Worm (Caenorhabditis elegans) whole organism, early embryonic: ENCODE results near the gene nhr-185.

Experiments used
- B0310.2 ChIP-seq: sonication (generic microtip); optimal IDR thresholded peaks from 2 replicates; lab custom pipeline; 2016; ENCODE audit warnings: mild to moderate bottlenecking, missing genetic modification characterization, missing compliant biosample characterization
- F13C5.2 ChIP-seq: sonication (generic microtip); optimal IDR thresholded peaks from 2 replicates; lab custom pipeline; 2017; ENCODE audit warnings: mild to moderate bottlenecking, missing genetic modification characterization, inconsistent platforms, missing compliant biosample characterization
- aly-1 ChIP-seq: sonication (generic microtip); optimal IDR thresholded peaks from 2 replicates; lab custom pipeline; 2016; ENCODE audit warnings: missing genetic modification characterization, missing compliant biosample characterization
- ama-1 ChIP-seq: fragments of 150-350 bp; optimal IDR thresholded peaks from 2 replicates; lab custom pipeline; 2014
- ceh-13 ChIP-seq: fragments of 200-800 bp; sonication (Bioruptor generic); optimal IDR thresholded peaks from 2 replicates; lab custom pipeline; 2018; ENCODE audit warnings: mild to moderate bottlenecking, missing genetic modification characterization, missing compliant biosample characterization
- ceh-36 ChIP-seq: sonication (generic microtip); optimal IDR thresholded peaks from 2 replicates; lab custom pipeline; 2016; ENCODE audit warnings: missing genetic modification characterization, inconsistent platforms, missing compliant biosample characterization
- ets-7 ChIP-seq: sonication (generic microtip); optimal IDR thresholded peaks from 2 replicates; lab custom pipeline; 2016; ENCODE audit warnings: missing genotype, missing genetic modification characterization, missing compliant biosample characterization
- flt-1 ChIP-seq: fragments of 200-800 bp; sonication (Bioruptor generic); IDR thresholded peaks from 2 replicates; pipeline ENCODE4 v1.3.6; 2022; ENCODE audit warnings: missing genetic modification characterization, missing compliant biosample characterization
- hmbx-1 ChIP-seq: sonication (generic microtip); optimal IDR thresholded peaks from 2 replicates; lab custom pipeline; 2016; ENCODE audit warnings: mild to moderate bottlenecking, missing genetic modification characterization, missing compliant biosample characterization
- hmg-4 ChIP-seq: fragments of 200-800 bp; sonication (Bioruptor generic); optimal IDR thresholded peaks from 2 replicates; lab custom pipeline; 2018; ENCODE audit warnings: mild to moderate bottlenecking, missing genetic modification characterization, missing compliant biosample characterization
- hnd-1 ChIP-seq: sonication (generic microtip); optimal IDR thresholded peaks from 2 replicates; lab custom pipeline; 2016; ENCODE audit warnings: missing genetic modification characterization, missing compliant biosample characterization
- pes-1 ChIP-seq: fragments of 200-800 bp; sonication (Bioruptor generic); IDR thresholded peaks from 2 replicates; pipeline ENCODE4 v1.3.6; 2022; ENCODE audit warnings: missing genetic modification reagents, missing genetic modification characterization, missing compliant biosample characterization
- scrt-1 ChIP-seq: fragments of 200-800 bp; sonication (Bioruptor generic); IDR thresholded peaks from 2 replicates; pipeline ENCODE4 v1.3.6; 2022; ENCODE audit warnings: missing genetic modification characterization, missing compliant biosample characterization
- sea-1 ChIP-seq: fragments of 200-800 bp; sonication (Bioruptor generic); conservative IDR thresholded peaks from 2 replicates; pipeline ENCODE4 v1.3.6; 2022; ENCODE audit warnings: missing genetic modification characterization, missing compliant biosample characterization
- tbx-11 ChIP-seq: fragments of 200-800 bp; sonication (Bioruptor generic); IDR thresholded peaks from 2 replicates; pipeline ENCODE4 v1.3.6; 2022; ENCODE audit warnings: missing genetic modification characterization, missing compliant biosample characterization
- tbx-37 ChIP-seq: fragments of 200-800 bp; sonication (Bioruptor generic); conservative IDR thresholded peaks from 2 replicates; pipeline ENCODE4 v1.3.6; 2022; ENCODE audit warnings: missing genetic modification reagents, missing genetic modification characterization, missing compliant biosample characterization
- tra-4 ChIP-seq: sonication (generic microtip); optimal IDR thresholded peaks from 2 replicates; lab custom pipeline; 2017; ENCODE audit warnings: missing genetic modification characterization, missing compliant biosample characterization

The nhr-185 gene

DNA sequence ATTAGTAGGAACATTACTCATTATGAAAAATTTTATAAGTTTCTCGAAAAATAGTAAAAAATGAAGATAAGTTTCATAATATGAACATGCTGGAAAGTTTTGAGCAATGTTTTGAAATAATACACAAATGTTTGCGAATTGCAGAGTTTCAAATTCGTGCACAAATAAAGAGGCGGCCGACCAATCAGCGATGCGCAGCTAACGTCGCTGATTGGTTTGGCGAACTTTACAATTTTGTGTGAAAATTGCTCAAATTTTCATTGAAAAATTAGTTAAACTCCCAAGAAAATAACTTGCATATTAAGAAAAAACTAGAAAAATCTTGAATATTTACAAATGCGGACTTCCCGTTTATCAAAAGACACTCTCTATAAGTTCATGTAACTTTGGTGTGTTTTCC is 14.5 kb downstream of the nhr-185 start:
- TF ChIP-seq hnd-1 (no peak), hmbx-1 (tag; lab: Kevin White, UChicago) (no peak), pes-1 (GFP tag; lab: Robert Waterston, UW) (no peak), tbx-37 (GFP tag; lab: Robert Waterston, UW) (no peak), ceh-36 (tag; lab: Kevin White, UChicago) (no peak), tbx-11 (no peak), hmg-4 (no peak), sea-1 (GFP tag; lab: Robert Waterston, UW) (no peak), B0310.2 (tag; lab: Kevin White, UChicago) (no peak), F13C5.2 (tag; lab: Kevin White, UChicago) (no peak), ceh-13 (GFP tag; lab: Kevin White, UChicago) (no peak), aly-1 (tag; lab: Kevin White, UChicago) (no peak), ets-7 (tag; lab: Kevin White, UChicago) (no peak), flt-1 (GFP tag; lab: Robert Waterston, UW) (no peak), scrt-1 (no peak), ama-1 (lab: Kevin White, UChicago) (no peak), tra-4 (tag; lab: Kevin White, UChicago) (no peak)

DNA sequence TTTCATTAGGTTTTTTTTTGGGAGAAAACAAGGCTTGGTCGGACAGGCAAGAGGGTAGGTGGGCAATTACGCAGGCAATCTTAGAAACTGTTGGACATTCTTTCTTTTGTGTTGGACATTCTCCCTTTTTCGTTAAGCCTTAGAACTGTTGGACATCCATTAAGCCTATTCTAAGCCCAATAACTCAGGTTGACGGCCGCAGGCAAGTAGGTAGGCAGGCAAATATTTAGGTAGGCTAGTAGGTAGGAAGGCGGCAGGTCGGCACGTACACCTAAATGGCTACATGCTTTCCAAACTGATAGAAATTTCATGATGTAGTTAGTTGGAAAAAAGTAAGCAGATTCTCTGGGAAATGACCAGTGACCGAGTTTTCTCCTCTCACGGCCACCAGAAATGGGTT is 15.1 kb downstream of the nhr-185 start:
- no peak for TF ChIP-seq tbx-11
- no peak for TF ChIP-seq tbx-37 (GFP tag; lab: Robert Waterston, UW)
- TF ChIP-seq sea-1 (GFP tag; lab: Robert Waterston, UW) = no peak
- TF ChIP-seq pes-1 (GFP tag; lab: Robert Waterston, UW) = no peak
- no peak for TF ChIP-seq scrt-1
- TF ChIP-seq ama-1 (lab: Kevin White, UChicago) = no peak
- no peak for TF ChIP-seq hmbx-1 (tag; lab: Kevin White, UChicago)
- TF ChIP-seq hmg-4 = no peak
- no peak for TF ChIP-seq tra-4 (tag; lab: Kevin White, UChicago)
- no peak for TF ChIP-seq aly-1 (tag; lab: Kevin White, UChicago)
- no peak for TF ChIP-seq ceh-13 (GFP tag; lab: Kevin White, UChicago)
- no peak for TF ChIP-seq hnd-1
- no peak for TF ChIP-seq ets-7 (tag; lab: Kevin White, UChicago)
- no peak for TF ChIP-seq F13C5.2 (tag; lab: Kevin White, UChicago)

DNA sequence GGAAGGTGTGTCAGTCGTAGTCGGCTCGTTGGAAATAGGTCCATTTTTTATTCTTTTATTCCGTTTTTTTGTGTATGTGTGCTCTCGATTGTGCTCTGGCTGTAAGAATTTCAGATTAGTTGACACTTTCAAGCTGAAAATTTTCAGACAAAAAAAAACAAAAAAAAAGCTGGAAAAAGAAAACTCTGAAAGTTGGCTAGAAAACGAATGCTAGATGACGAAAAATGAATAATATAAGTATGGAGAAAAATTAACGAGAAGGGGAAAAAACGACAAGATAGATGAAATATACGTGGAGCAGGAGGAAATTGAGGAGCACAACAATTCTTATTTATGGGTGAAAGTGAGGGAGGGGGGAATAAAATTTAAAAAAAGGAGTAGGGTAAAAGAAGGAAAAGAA is 15.6 kb downstream of the nhr-185 start, which contains the start of gene H10D18.5:
H10D18.5 (minus strand) TSS at position 101 of the 400 bp plus-strand sequence.
- TF ChIP-seq ama-1 (lab: Kevin White, UChicago) = no peak
- TF ChIP-seq sea-1 (GFP tag; lab: Robert Waterston, UW) = no peak
- TF ChIP-seq ets-7 (tag; lab: Kevin White, UChicago) = no peak
- TF ChIP-seq ceh-36 (tag; lab: Kevin White, UChicago) = no peak
- TF ChIP-seq tbx-37 (GFP tag; lab: Robert Waterston, UW) = no peak
- TF ChIP-seq pes-1 (GFP tag; lab: Robert Waterston, UW) = no peak

DNA sequence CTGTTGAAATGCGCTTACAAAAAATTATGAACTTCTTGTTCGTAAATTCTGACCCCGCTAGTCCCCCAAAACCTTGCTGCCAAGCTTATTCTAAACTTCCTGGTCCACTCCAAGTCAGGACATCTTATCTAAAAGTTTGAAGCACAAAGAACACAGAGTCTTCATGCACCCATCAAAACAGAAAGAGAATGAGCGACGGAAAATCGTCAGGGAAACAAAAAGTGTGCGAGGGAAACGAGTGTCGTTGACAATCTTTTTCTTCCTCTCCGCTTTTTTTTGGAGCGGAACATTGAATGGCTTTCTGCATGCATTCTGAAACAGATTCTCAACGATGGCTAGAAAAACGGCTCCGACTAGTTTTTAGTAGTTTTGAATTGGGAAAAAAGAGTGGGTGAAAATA is 22.0 kb downstream of the nhr-185 start:
- TF ChIP-seq ceh-36 (tag; lab: Kevin White, UChicago) = no peak
- no peak for TF ChIP-seq hmbx-1 (tag; lab: Kevin White, UChicago)

DNA sequence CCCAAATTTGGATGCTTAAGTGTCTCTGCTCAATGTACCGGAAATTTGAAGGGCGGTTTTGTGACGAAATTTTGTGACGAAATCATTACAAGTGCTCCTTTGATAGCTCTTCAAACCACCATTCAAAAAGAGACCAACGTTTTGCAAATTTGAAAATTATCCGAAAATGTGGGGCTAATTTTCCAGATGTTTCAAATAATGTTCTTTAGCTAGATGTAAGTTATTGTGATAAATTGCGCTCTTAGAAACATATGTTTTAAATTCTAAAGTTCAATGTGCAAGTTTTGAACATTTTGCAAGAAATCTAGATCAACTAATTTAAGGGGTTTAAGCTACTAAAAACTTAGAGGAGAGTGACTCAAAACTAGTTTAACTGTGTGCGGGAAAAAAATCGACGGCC is 26.3 kb downstream of the nhr-185 start:
- TF ChIP-seq sea-1 (GFP tag; lab: Robert Waterston, UW) = no peak
- no peak for TF ChIP-seq scrt-1
- TF ChIP-seq tbx-11 = no peak
- TF ChIP-seq pes-1 (GFP tag; lab: Robert Waterston, UW) = no peak
- TF ChIP-seq aly-1 (tag; lab: Kevin White, UChicago) = no peak
- no peak for TF ChIP-seq hmbx-1 (tag; lab: Kevin White, UChicago)
- TF ChIP-seq B0310.2 (tag; lab: Kevin White, UChicago) = no peak
- TF ChIP-seq flt-1 (GFP tag; lab: Robert Waterston, UW) = no peak
- TF ChIP-seq hnd-1 = no peak
- no peak for TF ChIP-seq hmg-4
- no peak for TF ChIP-seq F13C5.2 (tag; lab: Kevin White, UChicago)
- TF ChIP-seq ceh-13 (GFP tag; lab: Kevin White, UChicago) = no peak

DNA sequence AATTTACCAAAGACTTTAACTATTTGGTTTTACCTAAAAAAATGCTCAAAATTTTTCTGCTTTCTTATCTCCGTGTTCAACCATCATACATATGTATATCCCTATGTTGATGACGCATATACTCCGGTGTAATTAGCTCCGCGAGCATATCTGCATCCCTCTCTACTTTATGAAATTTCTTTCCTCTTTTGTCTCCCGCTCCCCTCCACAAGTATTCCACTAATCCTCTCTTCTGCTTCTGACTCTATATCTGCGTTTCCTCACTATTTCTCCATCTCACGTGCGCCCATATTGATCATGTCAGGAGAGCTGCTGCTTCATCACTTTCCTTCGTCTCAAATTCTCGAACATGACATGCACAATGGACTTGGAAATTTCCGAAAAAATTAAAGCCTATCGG is 32.2 kb downstream of the nhr-185 start, which contains the start of gene H10D18.1:
H10D18.1 (plus strand) TSS at position 277 of the 400 bp plus-strand sequence.
- TF ChIP-seq sea-1 (GFP tag; lab: Robert Waterston, UW) (no peak), B0310.2 (tag; lab: Kevin White, UChicago) (no peak)

DNA sequence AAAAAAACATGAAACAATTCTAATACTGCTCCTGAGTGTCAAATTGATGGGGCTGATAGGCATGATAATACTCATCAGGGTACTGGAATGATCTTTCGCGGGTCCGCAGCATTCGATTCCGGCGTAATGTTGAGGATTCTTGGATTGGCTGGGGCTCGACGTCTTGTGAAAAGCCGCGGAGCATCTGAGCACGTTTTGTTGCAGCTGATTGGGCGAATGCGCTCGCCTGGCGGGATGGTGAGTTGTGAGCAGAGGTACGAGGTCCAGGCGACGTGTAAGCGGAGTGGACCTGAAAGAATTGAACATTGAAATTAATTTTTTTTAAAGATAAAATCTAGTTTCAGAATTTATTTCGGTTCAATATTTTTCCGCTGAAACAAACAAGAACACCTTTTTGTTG is 33.2 kb downstream of the nhr-185 start:
- TF ChIP-seq flt-1 (GFP tag; lab: Robert Waterston, UW) (no peak), aly-1 (tag; lab: Kevin White, UChicago) (no peak), tra-4 (tag; lab: Kevin White, UChicago) (no peak), ceh-13 (GFP tag; lab: Kevin White, UChicago) (no peak), tbx-11 (no peak), pes-1 (GFP tag; lab: Robert Waterston, UW) (no peak), sea-1 (GFP tag; lab: Robert Waterston, UW) (no peak), hmbx-1 (tag; lab: Kevin White, UChicago) (no peak), ceh-36 (tag; lab: Kevin White, UChicago) (no peak), F13C5.2 (tag; lab: Kevin White, UChicago) (no peak)

DNA sequence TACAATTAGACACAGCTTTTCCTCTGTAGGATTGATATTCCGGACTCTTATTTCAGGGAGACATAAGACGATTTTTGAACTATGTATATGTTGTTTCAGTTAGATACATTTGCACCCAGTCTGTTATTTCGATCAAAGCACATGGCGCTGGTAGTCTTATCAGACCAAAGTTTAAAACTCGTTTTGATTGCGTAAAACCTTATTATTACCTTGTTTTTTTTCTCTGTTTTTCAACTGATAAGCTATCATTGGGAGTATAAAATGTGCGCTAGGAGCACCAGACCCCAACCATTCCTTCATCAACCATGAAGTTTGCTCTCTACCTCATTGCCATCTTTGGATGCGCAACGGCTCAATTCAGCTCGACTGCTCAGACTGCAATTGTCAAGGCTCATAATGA is 34.9 kb downstream of the nhr-185 start, which contains the start of gene scl-12:
scl-12 (plus strand) TSS at position 301 of the 400 bp plus-strand sequence.
- TF ChIP-seq ets-7 (tag; lab: Kevin White, UChicago) (no peak), scrt-1 (no peak), pes-1 (GFP tag; lab: Robert Waterston, UW) (no peak), hnd-1 (no peak), B0310.2 (tag; lab: Kevin White, UChicago) (no peak), tbx-11 (no peak), F13C5.2 (tag; lab: Kevin White, UChicago) (no peak), ama-1 (lab: Kevin White, UChicago) (no peak), sea-1 (GFP tag; lab: Robert Waterston, UW) (no peak), hmbx-1 (tag; lab: Kevin White, UChicago) (no peak), tbx-37 (GFP tag; lab: Robert Waterston, UW) (no peak), flt-1 (GFP tag; lab: Robert Waterston, UW) (no peak), hmg-4 (no peak), ceh-36 (tag; lab: Kevin White, UChicago) (no peak), ceh-13 (GFP tag; lab: Kevin White, UChicago) (no peak), aly-1 (tag; lab: Kevin White, UChicago) (no peak), tra-4 (tag; lab: Kevin White, UChicago) (no peak)
